Fruit fly (Drosophila melanogaster): ENCODE data around the gene CG34282.

DNA sequence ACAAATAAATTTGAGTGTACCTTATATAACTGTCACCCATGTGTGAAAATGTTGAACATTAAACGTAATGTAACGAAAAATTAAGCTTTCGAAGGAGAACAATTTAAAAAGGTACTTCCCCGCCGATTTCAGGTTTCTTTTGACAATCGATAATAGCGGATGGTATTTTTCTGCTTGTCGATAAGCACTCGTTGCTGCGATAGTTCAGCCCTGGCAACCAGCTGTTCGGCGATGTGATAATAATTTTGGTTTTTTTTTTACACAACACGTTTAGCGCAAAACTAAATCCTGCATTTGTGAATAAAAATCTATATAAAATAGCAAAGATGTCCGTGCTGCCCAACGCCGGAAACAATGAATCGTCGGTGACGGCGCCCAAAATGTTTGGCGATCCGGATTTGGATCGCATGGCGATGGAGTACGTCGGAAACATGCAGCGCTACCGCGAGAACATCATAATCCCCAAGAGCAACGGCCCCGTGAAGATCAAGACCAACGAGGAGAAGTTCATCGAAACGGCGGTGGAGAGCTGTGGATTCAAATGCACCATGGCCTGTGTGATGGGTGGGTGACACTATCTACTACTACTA lies 27.3 kb upstream of the CG34282 start, which contains the start of gene CG31229:
- TF ChIP-seq CG8478 (optimal IDR thresholded peaks at IDR 0.05) (no peak), CTCF (optimal IDR thresholded peaks at IDR 0.05) (no peak)

Measured in S2 (cell line).